Fruit fly (Drosophila melanogaster): ENCODE data around the gene CG42788.

DNA sequence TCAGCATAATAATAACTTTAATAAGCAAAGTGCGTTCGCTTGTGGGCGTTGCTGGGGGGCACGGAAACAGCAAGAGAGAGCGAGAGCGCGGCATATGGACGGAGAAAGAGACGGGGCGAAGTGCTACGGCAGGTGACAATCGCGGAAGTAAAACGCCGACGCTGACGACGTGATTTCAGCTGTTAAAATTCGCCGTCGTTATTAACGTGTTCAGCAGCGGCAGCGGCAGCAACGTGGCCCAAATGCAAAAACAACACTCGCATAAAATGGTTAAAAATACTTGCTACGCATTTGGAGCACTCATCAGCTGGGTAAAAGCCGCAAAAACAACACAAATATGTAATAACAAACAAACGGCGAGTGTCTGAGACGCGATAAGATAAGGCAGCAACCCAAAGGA, 38.9 kb downstream of the CG42788 start:
- TF ChIP-seq Dll (optimal IDR thresholded peaks at IDR 0.05) (no peak), psq (optimal IDR thresholded peaks at IDR 0.05) (no peak), pan (optimal IDR thresholded peaks at IDR 0.05) (no peak), EcR (GFP tag; optimal IDR thresholded peaks at IDR 0.05) (no peak), usp (GFP tag; optimal IDR thresholded peaks at IDR 0.05) (no peak)

Data from whole organism.